Worm (Caenorhabditis elegans) whole organism, L4/young adult: ENCODE results near the gene dcap-2.

Source experiments
- W03F9.2 ChIP-seq: fragments of 150-350 bp; optimal IDR thresholded peaks from 2 replicates; lab custom pipeline; 2014; ENCODE audit warnings: missing biosample characterization, missing genetic modification characterization
- dao-5 ChIP-seq: sonication (generic microtip); optimal IDR thresholded peaks from 2 replicates; lab custom pipeline; 2016; ENCODE audit warnings: missing genotype, missing genetic modification characterization, moderate library complexity, missing compliant biosample characterization
- him-1 ChIP-seq: sonication (generic microtip); optimal IDR thresholded peaks from 2 replicates; lab custom pipeline; 2016; ENCODE audit warnings: missing genotype, missing genetic modification reagents, missing genetic modification characterization, missing compliant biosample characterization

ce11 chrIV:13540165-13540564, 18.5 kb upstream of the dcap-2 start, which contains the start of gene rsd-2:
- TF ChIP-seq him-1, result no peak
- TF ChIP-seq dao-5 (tag; lab: Kevin White, UChicago), result no peak
- no peak for TF ChIP-seq W03F9.2
